Fruit fly (Drosophila melanogaster): ENCODE data around the gene CG46339.

DNA sequence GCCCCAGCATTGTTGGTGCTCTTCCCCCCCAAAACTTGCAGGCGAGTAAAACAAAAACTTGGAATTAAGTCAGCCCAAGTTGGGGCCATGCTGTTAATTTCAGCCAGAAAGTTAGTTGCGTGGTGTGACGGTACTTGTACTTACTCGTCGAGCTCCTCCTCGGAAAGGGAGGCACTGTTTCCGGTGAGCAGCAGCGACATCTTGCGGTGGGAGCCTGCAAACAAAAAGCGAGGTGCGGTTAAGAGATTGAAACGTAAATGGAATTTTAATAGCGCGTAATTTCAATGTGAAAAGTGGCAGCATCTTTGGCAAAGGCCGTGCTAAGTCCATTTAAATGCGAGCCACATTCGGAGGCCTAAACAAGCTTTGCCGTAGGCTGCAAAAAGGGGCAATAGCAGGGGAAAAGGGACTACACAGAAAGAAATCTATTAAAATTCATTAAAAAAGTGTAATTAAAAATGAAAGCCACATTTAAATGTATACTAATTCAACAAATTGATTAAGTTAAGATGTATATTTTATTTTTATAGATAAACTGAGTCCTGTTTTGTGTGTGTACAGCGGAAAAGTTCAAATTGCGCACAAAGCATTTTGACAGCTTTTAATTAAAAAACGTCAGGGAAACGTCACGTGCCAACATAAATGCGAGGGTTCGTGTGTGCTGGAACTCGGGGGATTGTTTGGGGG is 41.0 kb downstream of the CG46339 start:
- TF ChIP-seq N (GFP tag; optimal IDR thresholded peaks at IDR 0.05) (no peak), pan (optimal IDR thresholded peaks at IDR 0.05) (no peak), psq (GFP tag; optimal IDR thresholded peaks at IDR 0.05) (no peak), Sp1 (GFP tag; optimal IDR thresholded peaks at IDR 0.05) (no peak), Dfd (GFP tag; optimal IDR thresholded peaks at IDR 0.05) (no peak), Hr78 (GFP tag; optimal IDR thresholded peaks at IDR 0.05) (no peak)
